Worm (Caenorhabditis elegans) whole organism, L2 larva: ENCODE results near the gene F21C10.19.

Source experiments
- R02D3.7 ChIP-seq: fragments of 150-350 bp; optimal IDR thresholded peaks from 2 replicates; lab custom pipeline; 2014; ENCODE audit warnings: missing biosample characterization, missing genetic modification characterization
- lin-13 ChIP-seq: fragments of 150-350 bp; optimal IDR thresholded peaks from 2 replicates; lab custom pipeline; 2014; ENCODE audit warnings: missing biosample characterization, missing genetic modification reagents, missing genetic modification characterization
- lin-39 ChIP-seq: fragments of 150-350 bp; optimal IDR thresholded peaks from 2 replicates; lab custom pipeline; 2014; ENCODE audit warnings: missing biosample characterization, missing genetic modification reagents, missing genetic modification characterization

DNA sequence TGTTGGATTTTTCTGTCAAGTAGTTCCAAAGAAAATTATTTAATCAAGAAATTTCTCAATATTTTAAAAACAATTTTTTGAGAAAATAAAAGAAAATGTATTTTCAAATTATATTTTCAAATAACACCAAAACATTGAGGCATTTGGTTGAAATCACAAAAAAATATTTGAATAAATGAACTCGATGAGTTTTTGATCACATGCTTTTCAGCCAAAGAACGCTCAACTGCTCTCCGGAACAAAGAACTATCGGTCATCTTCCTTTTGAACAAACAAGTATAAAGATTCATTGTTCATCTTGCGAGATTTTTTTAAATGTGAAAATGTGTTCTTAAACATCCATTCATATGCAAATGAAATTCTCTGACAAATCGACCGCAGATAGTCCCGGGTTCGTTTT lies 35.9 kb upstream of the F21C10.19 start:
- no peak for TF ChIP-seq R02D3.7 (tag; lab: Kevin White, UChicago)
- no peak for TF ChIP-seq lin-39 (tag; lab: Kevin White, UChicago)
- TF ChIP-seq lin-13 = no peak
